Worm (Caenorhabditis elegans) whole organism, L4 larva: ENCODE data around the gene C35B1.4.

Source experiments
- F49E8.2 ChIP-seq: sonication (generic microtip); optimal IDR thresholded peaks from 2 replicates; lab custom pipeline; 2016; ENCODE audit warnings: missing compliant biosample characterization, mild to moderate bottlenecking, missing genetic modification characterization, borderline replicate concordance
- hlh-30 ChIP-seq: sonication (generic microtip); optimal IDR thresholded peaks from 2 replicates; lab custom pipeline; 2017; ENCODE audit warnings: antibody characterized with exemption, mild to moderate bottlenecking, missing genetic modification characterization, missing compliant biosample characterization; ENCODE audit not compliant: insufficient read depth
- nhr-77 ChIP-seq: fragments of 150-350 bp; optimal IDR thresholded peaks from 2 replicates; lab custom pipeline; 2014; ENCODE audit warnings: missing biosample characterization, missing genetic modification characterization
- pha-4 ChIP-seq, 2 experiments: fragments of 150-350 bp in 1 of 2; fragments of 200-800 bp in 1 of 2; sonication (Bioruptor generic) in 1 of 2; IDR thresholded peaks in 1 of 2; optimal IDR thresholded peaks in 1 of 2; 2 replicates each; pipeline versions ENCODE4 v1.3.6 to Lab custom; 2014 to 2022; ENCODE audit warnings: missing genetic modification characterization in 2 of 2, missing genetic modification reagents in 2 of 2, missing biosample characterization in 1 of 2, missing compliant biosample characterization in 1 of 2
- skn-1 ChIP-seq: fragments of 150-350 bp; optimal IDR thresholded peaks from 2 replicates; lab custom pipeline; 2014; ENCODE audit warnings: missing biosample characterization, missing genetic modification characterization

- TF ChIP-seq hlh-30 (tag; lab: Kevin White, UChicago) (no peak), nhr-77 (tag; lab: Kevin White, UChicago) (no peak), skn-1 (tag; lab: Kevin White, UChicago) (no peak), pha-4 (GFP tag; IDR thresholded peaks at IDR 0.05; lab: Robert Waterston, UW) (no peak), pha-4 (tag; optimal IDR thresholded peaks at IDR 0.05; lab: Kevin White, UChicago) (no peak), F49E8.2 (no peak)
These were observed 41.4 kb downstream of the C35B1.4 start for ce11 chrIV:4121055-4121454.
